Worm (Caenorhabditis elegans) whole organism, late embryonic: ENCODE measurements around the gene F46C8.1.

Experiments
- C08G9.2 ChIP-seq: sonication (generic microtip); optimal IDR thresholded peaks from 2 replicates; lab custom pipeline; 2016; ENCODE audit warnings: mild to moderate bottlenecking, missing genetic modification characterization, moderate library complexity, missing compliant biosample characterization
- F13H6.1 ChIP-seq: sonication (generic microtip); optimal IDR thresholded peaks from 2 replicates; lab custom pipeline; 2016; ENCODE audit warnings: missing genetic modification characterization, missing compliant biosample characterization
- K09A11.1 ChIP-seq: sonication (generic microtip); optimal IDR thresholded peaks from 2 replicates; lab custom pipeline; 2017; ENCODE audit warnings: antibody characterized with exemption, mild to moderate bottlenecking, missing genetic modification characterization, missing compliant biosample characterization; ENCODE audit not compliant: insufficient read depth
- T23F11.4 ChIP-seq: fragments of 200-800 bp; sonication (Bioruptor generic); optimal IDR thresholded peaks from 2 replicates; lab custom pipeline; 2018; ENCODE audit warnings: mild to moderate bottlenecking, missing genetic modification characterization, missing compliant biosample characterization
- Y22D7AL.16 ChIP-seq: sonication (generic microtip); optimal IDR thresholded peaks from 2 replicates; lab custom pipeline; 2016; ENCODE audit warnings: missing genetic modification characterization, missing compliant biosample characterization
- ahr-1 ChIP-seq: sonication (generic microtip); optimal IDR thresholded peaks from 2 replicates; lab custom pipeline; 2016; ENCODE audit warnings: missing genetic modification characterization, missing compliant biosample characterization
- ceh-14 ChIP-seq: sonication (generic microtip); optimal IDR thresholded peaks from 2 replicates; lab custom pipeline; 2016; ENCODE audit warnings: missing genotype, missing genetic modification characterization, missing compliant biosample characterization
- ceh-18 ChIP-seq: sonication (generic microtip); optimal IDR thresholded peaks from 2 replicates; lab custom pipeline; 2016; ENCODE audit warnings: missing genetic modification characterization, missing compliant biosample characterization
- ceh-19 ChIP-seq: fragments of 200-800 bp; sonication (Bioruptor generic); optimal IDR thresholded peaks from 2 replicates; lab custom pipeline; 2018; ENCODE audit warnings: mild to moderate bottlenecking, missing genetic modification characterization, missing compliant biosample characterization
- ceh-2 ChIP-seq: sonication (generic microtip); optimal IDR thresholded peaks from 2 replicates; lab custom pipeline; 2016; ENCODE audit warnings: missing genotype, missing genetic modification characterization, missing compliant biosample characterization
- ceh-22 ChIP-seq: sonication (generic microtip); optimal IDR thresholded peaks from 2 replicates; lab custom pipeline; 2017; ENCODE audit warnings: missing biosample characterization, missing genetic modification characterization
- ceh-24 ChIP-seq: sonication (generic microtip); optimal IDR thresholded peaks from 2 replicates; lab custom pipeline; 2016; ENCODE audit warnings: mild to moderate bottlenecking, missing genetic modification characterization, missing compliant biosample characterization
- ceh-30 ChIP-seq: fragments of 150-350 bp; optimal IDR thresholded peaks from 2 replicates; lab custom pipeline; 2014; ENCODE audit warnings: missing biosample characterization, missing genetic modification characterization
- ceh-31 ChIP-seq: sonication (generic microtip); optimal IDR thresholded peaks from 2 replicates; lab custom pipeline; 2016; ENCODE audit warnings: missing genetic modification characterization, missing compliant biosample characterization
- ceh-34 ChIP-seq: sonication (generic microtip); optimal IDR thresholded peaks from 2 replicates; lab custom pipeline; 2016; ENCODE audit warnings: mild to moderate bottlenecking, missing genetic modification characterization, missing compliant biosample characterization
- ceh-45 ChIP-seq: fragments of 200-800 bp; sonication (Bioruptor generic); IDR thresholded peaks from 2 replicates; pipeline ENCODE4 v1.3.6; 2022; ENCODE audit warnings: missing genetic modification reagents, missing genetic modification characterization, missing compliant biosample characterization
- ceh-48 ChIP-seq: sonication (generic microtip); optimal IDR thresholded peaks from 2 replicates; lab custom pipeline; 2016; ENCODE audit warnings: missing genetic modification characterization, inconsistent platforms, missing compliant biosample characterization
- ceh-9 ChIP-seq: sonication (generic microtip); optimal IDR thresholded peaks from 2 replicates; lab custom pipeline; 2016; ENCODE audit warnings: mild to moderate bottlenecking, missing genetic modification characterization, inconsistent platforms, missing compliant biosample characterization
- dmd-4 ChIP-seq: sonication (generic microtip); optimal IDR thresholded peaks from 2 replicates; lab custom pipeline; 2016; ENCODE audit warnings: borderline replicate concordance, missing genetic modification characterization, missing compliant biosample characterization
- dve-1 ChIP-seq: sonication (generic microtip); optimal IDR thresholded peaks from 2 replicates; lab custom pipeline; 2017; ENCODE audit warnings: antibody characterized with exemption, mild to moderate bottlenecking, missing genetic modification characterization, missing compliant biosample characterization
- elt-2 ChIP-seq: sonication (generic microtip); optimal IDR thresholded peaks from 2 replicates; lab custom pipeline; 2016; ENCODE audit warnings: missing genetic modification reagents, missing genetic modification characterization, missing compliant biosample characterization
- elt-4 ChIP-seq: sonication (generic microtip); optimal IDR thresholded peaks from 2 replicates; lab custom pipeline; 2016; ENCODE audit warnings: missing genetic modification characterization, missing compliant biosample characterization
- ets-4 ChIP-seq: sonication (generic microtip); optimal IDR thresholded peaks from 2 replicates; lab custom pipeline; 2016; ENCODE audit warnings: missing genetic modification characterization, missing compliant biosample characterization
- eyg-1 ChIP-seq: sonication (generic microtip); optimal IDR thresholded peaks from 2 replicates; lab custom pipeline; 2016; ENCODE audit warnings: missing genotype, missing genetic modification characterization, missing compliant biosample characterization
- fax-1 ChIP-seq: sonication (generic microtip); optimal IDR thresholded peaks from 2 replicates; lab custom pipeline; 2016; ENCODE audit warnings: missing genotype, missing genetic modification characterization, missing compliant biosample characterization
- fkh-6 ChIP-seq: sonication (generic microtip); optimal IDR thresholded peaks from 2 replicates; lab custom pipeline; 2016; ENCODE audit warnings: missing genetic modification characterization, missing compliant biosample characterization
- hlh-15 ChIP-seq: sonication (generic microtip); optimal IDR thresholded peaks from 2 replicates; lab custom pipeline; 2016; ENCODE audit warnings: missing genetic modification characterization, missing compliant biosample characterization
- hlh-30 ChIP-seq: sonication (generic microtip); optimal IDR thresholded peaks from 2 replicates; lab custom pipeline; 2017; ENCODE audit warnings: antibody characterized with exemption, missing genetic modification characterization, missing compliant biosample characterization; ENCODE audit not compliant: insufficient read depth
- hlh-6 ChIP-seq: sonication (generic microtip); optimal IDR thresholded peaks from 2 replicates; lab custom pipeline; 2016; ENCODE audit warnings: missing genotype, missing genetic modification characterization, missing compliant biosample characterization
- lim-6 ChIP-seq: sonication (generic microtip); optimal IDR thresholded peaks from 2 replicates; lab custom pipeline; 2016; ENCODE audit warnings: missing genetic modification characterization, missing compliant biosample characterization
- lin-11 ChIP-seq: fragments of 200-800 bp; sonication (Bioruptor generic); optimal IDR thresholded peaks from 2 replicates; lab custom pipeline; 2018; ENCODE audit warnings: mild to moderate bottlenecking, missing genetic modification characterization, missing compliant biosample characterization
- madf-2 ChIP-seq: sonication (generic microtip); optimal IDR thresholded peaks from 2 replicates; lab custom pipeline; 2017; ENCODE audit warnings: missing genetic modification characterization, missing compliant biosample characterization
- mec-3 ChIP-seq: sonication (generic microtip); optimal IDR thresholded peaks from 2 replicates; lab custom pipeline; 2016; ENCODE audit warnings: borderline replicate concordance, missing genetic modification characterization, missing compliant biosample characterization
- nhr-11 ChIP-seq: fragments of 150-350 bp; optimal IDR thresholded peaks from 2 replicates; lab custom pipeline; 2014; ENCODE audit warnings: missing biosample characterization, missing genetic modification characterization
- odd-2 ChIP-seq: sonication (generic microtip); optimal IDR thresholded peaks from 2 replicates; lab custom pipeline; 2017; ENCODE audit warnings: antibody characterized with exemption, mild to moderate bottlenecking, missing genetic modification characterization, missing compliant biosample characterization
- pha-2 ChIP-seq: sonication (generic microtip); optimal IDR thresholded peaks from 2 replicates; lab custom pipeline; 2017; ENCODE audit warnings: mild to moderate bottlenecking, missing genetic modification characterization, missing compliant biosample characterization
- pqm-1 ChIP-seq: sonication (generic microtip); optimal IDR thresholded peaks from 2 replicates; lab custom pipeline; 2016; ENCODE audit warnings: missing genetic modification characterization, missing compliant biosample characterization
- ref-2 ChIP-seq: sonication (generic microtip); optimal IDR thresholded peaks from 2 replicates; lab custom pipeline; 2016; ENCODE audit warnings: missing genetic modification characterization, missing compliant biosample characterization
- rnt-1 ChIP-seq: sonication (generic microtip); optimal IDR thresholded peaks from 2 replicates; lab custom pipeline; 2016; ENCODE audit warnings: missing genetic modification characterization, missing compliant biosample characterization
- sdc-2 ChIP-seq: sonication (generic microtip); optimal IDR thresholded peaks from 2 replicates; lab custom pipeline; 2016; ENCODE audit warnings: missing genotype, missing genetic modification characterization, missing compliant biosample characterization
- sox-2 ChIP-seq: fragments of 200-800 bp; sonication (Bioruptor generic); IDR thresholded peaks from 2 replicates; pipeline ENCODE4 v1.3.6; 2022; ENCODE audit warnings: missing genetic modification reagents, missing genetic modification characterization, missing compliant biosample characterization
- sox-4 ChIP-seq: sonication (generic microtip); optimal IDR thresholded peaks from 2 replicates; lab custom pipeline; 2017; ENCODE audit warnings: mild to moderate bottlenecking, missing genetic modification characterization, inconsistent platforms, missing compliant biosample characterization
- syd-9 ChIP-seq: sonication (generic microtip); optimal IDR thresholded peaks from 2 replicates; lab custom pipeline; 2016; ENCODE audit warnings: mild to moderate bottlenecking, missing genetic modification characterization, moderate library complexity, missing compliant biosample characterization
- tbx-2 ChIP-seq: sonication (generic microtip); optimal IDR thresholded peaks from 2 replicates; lab custom pipeline; 2016; ENCODE audit warnings: missing genetic modification characterization, missing compliant biosample characterization
- ttx-3 ChIP-seq: sonication (generic microtip); optimal IDR thresholded peaks from 2 replicates; lab custom pipeline; 2016; ENCODE audit warnings: missing genetic modification reagents, missing genetic modification characterization, missing compliant biosample characterization
- unc-3 ChIP-seq, 2 experiments: fragments of 200-800 bp in 1 of 2; sonication (Bioruptor generic) in 1 of 2; sonication (generic microtip) in 1 of 2; conservative IDR thresholded peaks in 1 of 2; optimal IDR thresholded peaks in 1 of 2; 2 replicates each; pipeline versions ENCODE4 v1.3.6 to Lab custom; 2016 to 2022; ENCODE audit warnings: missing compliant biosample characterization in 2 of 2, missing genetic modification characterization in 2 of 2, missing genetic modification reagents in 1 of 2
- unc-42 ChIP-seq: sonication (generic microtip); optimal IDR thresholded peaks from 2 replicates; lab custom pipeline; 2016; ENCODE audit warnings: missing genotype, missing genetic modification characterization, missing compliant biosample characterization
- unc-86 ChIP-seq: sonication (generic microtip); optimal IDR thresholded peaks from 2 replicates; lab custom pipeline; 2016; ENCODE audit warnings: missing genetic modification characterization, missing compliant biosample characterization
- zip-5 ChIP-seq: sonication (generic microtip); optimal IDR thresholded peaks from 2 replicates; lab custom pipeline; 2016; ENCODE audit warnings: missing genetic modification characterization, missing compliant biosample characterization
- ztf-16 ChIP-seq: sonication (generic microtip); optimal IDR thresholded peaks from 2 replicates; lab custom pipeline; 2017; ENCODE audit warnings: missing genetic modification characterization, missing compliant biosample characterization

The F46C8.1 gene

DNA sequence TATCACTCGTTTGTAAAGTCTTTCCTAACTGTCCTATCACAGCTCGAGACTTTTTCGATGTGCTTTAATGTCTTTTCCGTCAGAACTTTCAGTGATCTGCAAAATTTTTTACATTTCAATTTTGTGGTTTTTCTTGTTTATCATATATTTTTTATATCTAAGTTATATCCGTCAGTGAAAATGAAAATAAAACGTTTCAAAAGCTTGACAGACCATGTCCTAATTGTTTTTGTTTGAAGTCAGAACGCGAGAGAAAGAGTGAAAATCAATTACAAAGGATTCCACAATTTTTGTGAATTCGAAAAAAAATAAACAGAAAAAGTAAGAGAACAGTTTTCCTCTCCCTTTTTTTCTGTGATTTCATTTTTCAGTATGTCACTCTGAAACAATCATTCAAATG, at the start of gene F46C8.1:
F46C8.1 (plus strand) TSS at position 301 of the 400 bp plus-strand sequence.
- TF ChIP-seq C08G9.2 (tag; lab: Kevin White, UChicago), result no peak
- TF ChIP-seq eyg-1, result no peak
- TF ChIP-seq hlh-6 (tag; lab: Kevin White, UChicago), result no peak
- TF ChIP-seq sox-4 (tag; lab: Kevin White, UChicago), result no peak
- TF ChIP-seq ceh-45 (GFP tag; lab: Robert Waterston, UW), result no peak
- no peak for TF ChIP-seq nhr-11 (tag; lab: Kevin White, UChicago)

DNA sequence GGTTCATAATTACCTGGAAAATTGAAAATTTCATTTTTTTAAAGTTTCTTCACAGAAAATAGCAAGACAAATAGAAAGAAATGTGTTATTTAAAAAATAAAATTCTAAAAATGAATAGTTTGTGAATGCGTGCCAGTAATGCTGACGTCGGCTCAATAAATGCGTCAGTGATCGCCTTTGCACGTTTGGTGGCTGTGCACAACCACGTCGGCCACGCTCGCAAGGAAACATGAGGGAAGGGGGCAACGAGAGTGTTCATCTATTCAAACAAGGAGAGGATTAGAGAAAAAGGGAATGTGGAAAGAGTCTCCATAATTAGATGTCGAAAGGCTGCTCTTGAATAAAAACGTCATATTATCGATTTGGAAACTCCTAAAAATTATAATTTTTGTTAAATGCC, 47.3 kb upstream of the F46C8.1 start, which contains the start of gene uggt-1:
uggt-1 (minus strand) TSS at position 13 of the 400 bp plus-strand sequence.
- TF ChIP-seq sdc-2 (tag; lab: Kevin White, UChicago), result peak; percentile 63
- no peak for TF ChIP-seq hlh-6 (tag; lab: Kevin White, UChicago)
- peak; percentile 95 for TF ChIP-seq unc-42 (tag; lab: Kevin White, UChicago)
- peak; percentile 87 for TF ChIP-seq ceh-31 (tag; lab: Kevin White, UChicago)
- TF ChIP-seq dve-1 (tag; lab: Kevin White, UChicago), result peak; percentile 60
- no peak for TF ChIP-seq zip-5 (tag; lab: Kevin White, UChicago)
- TF ChIP-seq ttx-3 (tag; lab: Kevin White, UChicago), result peak; percentile 41
- TF ChIP-seq ceh-2 (tag; lab: Kevin White, UChicago), result peak; percentile 31
- TF ChIP-seq unc-86, result peak; percentile 61
- TF ChIP-seq ahr-1 (tag; lab: Kevin White, UChicago), result no peak
- no peak for TF ChIP-seq lim-6 (tag; lab: Kevin White, UChicago)
- TF ChIP-seq syd-9 (tag; lab: Kevin White, UChicago), result peak; percentile 26
- TF ChIP-seq madf-2 (tag; lab: Kevin White, UChicago), result peak; percentile 0
- no peak for TF ChIP-seq pqm-1 (tag; lab: Kevin White, UChicago)
- no peak for TF ChIP-seq elt-4
- TF ChIP-seq ztf-16 (tag; lab: Kevin White, UChicago), result peak; percentile 33
- TF ChIP-seq K09A11.1 (tag; lab: Kevin White, UChicago), result no peak
- TF ChIP-seq elt-2 (tag; lab: Kevin White, UChicago), result peak; percentile 72
- no peak for TF ChIP-seq ceh-24 (tag; lab: Kevin White, UChicago)
- TF ChIP-seq ceh-34 (tag; lab: Kevin White, UChicago), result peak; percentile 80
- TF ChIP-seq ceh-45 (GFP tag; lab: Robert Waterston, UW), result no peak
- TF ChIP-seq hlh-30 (tag; lab: Kevin White, UChicago), result peak; percentile 78
- TF ChIP-seq fkh-6 (tag; lab: Kevin White, UChicago), result no peak
- TF ChIP-seq ceh-18, result peak; percentile 70
- no peak for TF ChIP-seq ceh-22
- no peak for TF ChIP-seq pha-2 (tag; lab: Kevin White, UChicago)
- peak; percentile 62 for TF ChIP-seq sox-2 (GFP tag; lab: Robert Waterston, UW)
- TF ChIP-seq ceh-30 (tag; lab: Kevin White, UChicago), result peak; percentile 42
- TF ChIP-seq lin-11 (tag; lab: Kevin White, UChicago), result no peak
- no peak for TF ChIP-seq hlh-15 (tag; lab: Kevin White, UChicago)
- TF ChIP-seq eyg-1, result no peak
- peak; percentile 23 for TF ChIP-seq Y22D7AL.16
- TF ChIP-seq fax-1, result peak; percentile 25
- TF ChIP-seq mec-3 (tag; lab: Kevin White, UChicago), result no peak
- peak; percentile 10 for TF ChIP-seq ets-4 (tag; lab: Kevin White, UChicago)
- TF ChIP-seq nhr-11 (tag; lab: Kevin White, UChicago), result no peak
- TF ChIP-seq tbx-2 (tag; lab: Kevin White, UChicago), result peak; percentile 86
- no peak for TF ChIP-seq C08G9.2 (tag; lab: Kevin White, UChicago)
- peak; percentile 37 for TF ChIP-seq ceh-19
- no peak for TF ChIP-seq F13H6.1 (tag; lab: Kevin White, UChicago)
- peak; percentile 44 for TF ChIP-seq ceh-48 (tag; lab: Kevin White, UChicago)
- no peak for TF ChIP-seq dmd-4 (tag; lab: Kevin White, UChicago)
- no peak for TF ChIP-seq ceh-9 (tag; lab: Kevin White, UChicago)
- TF ChIP-seq T23F11.4 (GFP tag; lab: Kevin White, UChicago), result peak; percentile 52
- peak; percentile 72 for TF ChIP-seq ref-2
- no peak for TF ChIP-seq odd-2 (tag; lab: Kevin White, UChicago)
- TF ChIP-seq rnt-1 (tag; lab: Kevin White, UChicago), result peak; percentile 54
- TF ChIP-seq ceh-14 (tag; lab: Kevin White, UChicago), result peak; percentile 79
- peak; percentile 28 for TF ChIP-seq sox-4 (tag; lab: Kevin White, UChicago)
- TF ChIP-seq unc-3 (GFP tag; conservative IDR thresholded peaks at IDR 0.05; lab: Robert Waterston, UW), result no peak
- no peak for TF ChIP-seq unc-3 (tag; optimal IDR thresholded peaks at IDR 0.05; lab: Kevin White, UChicago)
